In genomic region chrX:2317347-2317832, dm6 we compare ENCODE assay signal across 3 fruit fly cellular contexts.
TF ChIP-seq lines count a peak whose summit lies in the region.

No protein-coding gene starts in this region.

TF ChIP-seq in whole organism, embryonic, 481 proteins besides CTCF, POLR2A, EP300 and RAD21 (continued from another document and continues in another):
- TF ChIP-seq CG12744 (GFP tag; optimal IDR thresholded peaks at IDR 0.05; lab: Kevin White, UChicago) (no peak), CG14860 (GFP tag; IDR thresholded peaks at IDR 0.05; lab: Robert Waterston, UW; ENCODE audit: partially characterized antibody) (no peak), eve (GFP tag; optimal IDR thresholded peaks at IDR 0.05; lab: Kevin White, UChicago) (no peak), CG6254 (GFP tag; optimal IDR thresholded peaks at IDR 0.05; lab: Kevin White, UChicago) (no peak), dimm (GFP tag; IDR thresholded peaks at IDR 0.05; lab: Robert Waterston, UW) (no peak), C15 (GFP tag; IDR thresholded peaks at IDR 0.05; lab: Robert Waterston, UW) (no peak), chn (GFP tag; optimal IDR thresholded peaks at IDR 0.05; lab: Kevin White, UChicago) (peak; percentile 7), CG2712 (tag; optimal IDR thresholded peaks at IDR 0.05; lab: Kevin White, UChicago) (peak; percentile 18), PHDP (tag; optimal IDR thresholded peaks at IDR 0.05; lab: Kevin White, UChicago) (peak; percentile 33), CG5180 (GFP tag; optimal IDR thresholded peaks at IDR 0.05; lab: Kevin White, UChicago) (no peak), D (optimal IDR thresholded peaks at IDR 0.05; lab: Kevin White, UChicago) (no peak), D (GFP tag; optimal IDR thresholded peaks at IDR 0.05; lab: Kevin White, UChicago) (no peak), CG2678 (tag; optimal IDR thresholded peaks at IDR 0.05; lab: Kevin White, UChicago) (no peak), CG7987 (GFP tag; optimal IDR thresholded peaks at IDR 0.05; lab: Kevin White, UChicago) (no peak), yki (optimal IDR thresholded peaks at IDR 0.05; lab: Kevin White, UChicago) (peak; percentile 99), Hr3 (GFP tag; optimal IDR thresholded peaks at IDR 0.05; lab: Kevin White, UChicago) (no peak), D19A (tag; optimal IDR thresholded peaks at IDR 0.05; lab: Kevin White, UChicago) (no peak), Dll (GFP tag; IDR thresholded peaks at IDR 0.05; lab: Robert Waterston, UW; ENCODE audit: partially characterized antibody) (peak; percentile 23; the same call in 1 of the 4 replicates), bigmax (GFP tag; optimal IDR thresholded peaks at IDR 0.05; lab: Kevin White, UChicago) (no peak), CG7928 (GFP tag; optimal IDR thresholded peaks at IDR 0.05; lab: Kevin White, UChicago) (no peak), sob (GFP tag; IDR thresholded peaks at IDR 0.05; lab: Robert Waterston, UW) (peak; percentile 28; the same call in 1 of the 2 replicates), CG2199 (GFP tag; IDR thresholded peaks at IDR 0.05; lab: Robert Waterston, UW) (no peak), CG13424 (tag; optimal IDR thresholded peaks at IDR 0.05; lab: Kevin White, UChicago) (no peak), fu2 (GFP tag; optimal IDR thresholded peaks at IDR 0.05; lab: Kevin White, UChicago) (no peak), CG2129 (GFP tag; IDR thresholded peaks at IDR 0.05; lab: Robert Waterston, UW; ENCODE audit: partially characterized antibody) (no peak), Mes4 (GFP tag; optimal IDR thresholded peaks at IDR 0.05; lab: Kevin White, UChicago) (no peak), CG15011 (GFP tag; optimal IDR thresholded peaks at IDR 0.05; lab: Kevin White, UChicago) (no peak), tna (GFP tag; IDR thresholded peaks at IDR 0.05; lab: Robert Waterston, UW; ENCODE audit: partially characterized antibody) (no peak), dan (GFP tag; IDR thresholded peaks at IDR 0.05; lab: Robert Waterston, UW) (no peak), kah (GFP tag; optimal IDR thresholded peaks at IDR 0.05; lab: Kevin White, UChicago) (peak; percentile 32), CG11695 (GFP tag; IDR thresholded peaks at IDR 0.05; lab: Robert Waterston, UW) (peak; percentile 36; the same call in 1 of the 3 replicates), wek (GFP tag; optimal IDR thresholded peaks at IDR 0.05; lab: Kevin White, UChicago) (peak; percentile 31), psq (GFP tag; optimal IDR thresholded peaks at IDR 0.05; lab: Kevin White, UChicago) (peak; percentile 30), CG16863 (GFP tag; optimal IDR thresholded peaks at IDR 0.05; lab: Kevin White, UChicago) (peak; percentile 11), stwl (tag; optimal IDR thresholded peaks at IDR 0.05; lab: Kevin White, UChicago) (no peak), Adf1 (GFP tag; IDR thresholded peaks at IDR 0.05; lab: Robert Waterston, UW) (peak; percentile 74), pros (GFP tag; optimal IDR thresholded peaks at IDR 0.05; lab: Kevin White, UChicago) (peak; percentile 97), grn (GFP tag; optimal IDR thresholded peaks at IDR 0.05; lab: Kevin White, UChicago) (peak; percentile 59), MBD-R2 (GFP tag; IDR thresholded peaks at IDR 0.05; lab: Robert Waterston, UW) (no peak), ab (GFP tag; optimal IDR thresholded peaks at IDR 0.05; lab: Kevin White, UChicago) (no peak), Nf-YB (GFP tag; optimal IDR thresholded peaks at IDR 0.05; lab: Kevin White, UChicago) (peak; percentile 47), CG16815 (GFP tag; optimal IDR thresholded peaks at IDR 0.05; lab: Kevin White, UChicago) (no peak), cad (GFP tag; optimal IDR thresholded peaks at IDR 0.05; lab: Kevin White, UChicago) (peak; percentile 44), hbn (GFP tag; IDR thresholded peaks at IDR 0.05; lab: Robert Waterston, UW; ENCODE audit: partially characterized antibody) (no peak)

TF ChIP-seq in whole organism, prepupa, 60 proteins besides CTCF, POLR2A, EP300 and RAD21 (continued from another document):
- peak; percentile 47 for TF ChIP-seq dsx (GFP tag; optimal IDR thresholded peaks at IDR 0.05; lab: Kevin White, UChicago; ENCODE audit: poor library complexity, severe bottlenecking)
- peak; percentile 27 for TF ChIP-seq Met (GFP tag; optimal IDR thresholded peaks at IDR 0.05; lab: Kevin White, UChicago)
- no peak for TF ChIP-seq CG8632 (GFP tag; optimal IDR thresholded peaks at IDR 0.05; lab: Kevin White, UChicago)
- TF ChIP-seq Sox14 (GFP tag; optimal IDR thresholded peaks at IDR 0.05; lab: Kevin White, UChicago): peak; percentile 70
- peak; percentile 16 for TF ChIP-seq CG16779 (tag; optimal IDR thresholded peaks at IDR 0.05; lab: Kevin White, UChicago)
- no peak for TF ChIP-seq OdsH (GFP tag; optimal IDR thresholded peaks at IDR 0.05; lab: Kevin White, UChicago)
- 0 out of 3 replicates have a peak, but pooled peaks have one; percentile 19 for TF ChIP-seq CG8119 (GFP tag; IDR thresholded peaks at IDR 0.05; lab: Robert Waterston, UW)
- no peak for TF ChIP-seq CG11762 (GFP tag; optimal IDR thresholded peaks at IDR 0.05; lab: Kevin White, UChicago; ENCODE audit: insufficient read depth)
- TF ChIP-seq Ets21C (GFP tag; optimal IDR thresholded peaks at IDR 0.05; lab: Kevin White, UChicago): no peak
- no peak for TF ChIP-seq CG11294 (GFP tag; IDR thresholded peaks at IDR 0.05; lab: Robert Waterston, UW)
- peak; percentile 33 for TF ChIP-seq CG9139 (GFP tag; optimal IDR thresholded peaks at IDR 0.05; lab: Kevin White, UChicago)
- TF ChIP-seq acj6 (GFP tag; optimal IDR thresholded peaks at IDR 0.05; lab: Kevin White, UChicago): no peak
- TF ChIP-seq topi (GFP tag; optimal IDR thresholded peaks at IDR 0.05; lab: Kevin White, UChicago): peak; percentile 47
- TF ChIP-seq esn (GFP tag; optimal IDR thresholded peaks at IDR 0.05; lab: Kevin White, UChicago): peak; percentile 44
- no peak for TF ChIP-seq Blimp-1 (GFP tag; optimal IDR thresholded peaks at IDR 0.05; lab: Kevin White, UChicago)
- peak; percentile 24 for TF ChIP-seq Lpt (GFP tag; optimal IDR thresholded peaks at IDR 0.05; lab: Kevin White, UChicago)
- peak; percentile 82 for TF ChIP-seq Eip78C (GFP tag; lab: Kevin White, UChicago)
- TF ChIP-seq svp (GFP tag; lab: Kevin White, UChicago): peak; percentile 89
- TF ChIP-seq CG1621 (tag; optimal IDR thresholded peaks at IDR 0.05; lab: Kevin White, UChicago): no peak
- no peak for TF ChIP-seq net (GFP tag; optimal IDR thresholded peaks at IDR 0.05; lab: Kevin White, UChicago)

TF ChIP-seq in whole organism, wandering third instar larva, 38 proteins besides CTCF, POLR2A, EP300 and RAD21 (continued from another document):
- TF ChIP-seq dl (GFP tag; optimal IDR thresholded peaks at IDR 0.05; lab: Kevin White, UChicago; ENCODE audit: insufficient read depth in 1 of 2, partially characterized antibody in 2 of 2): peak; percentile 96 to 98
- TF ChIP-seq tai (GFP tag; optimal IDR thresholded peaks at IDR 0.05; lab: Kevin White, UChicago): no peak
- no peak for TF ChIP-seq CG9705 (GFP tag; optimal IDR thresholded peaks at IDR 0.05; lab: Kevin White, UChicago)
- TF ChIP-seq rgr (GFP tag; optimal IDR thresholded peaks at IDR 0.05; lab: Kevin White, UChicago): peak; percentile 30
- no peak for TF ChIP-seq Rel (GFP tag; optimal IDR thresholded peaks at IDR 0.05; lab: Kevin White, UChicago)
- peak; percentile 84 for TF ChIP-seq Rel (tag; optimal IDR thresholded peaks at IDR 0.05; lab: Kevin White, UChicago)
- TF ChIP-seq usp (GFP tag; optimal IDR thresholded peaks at IDR 0.05; lab: Kevin White, UChicago): no peak
- TF ChIP-seq Myc (optimal IDR thresholded peaks at IDR 0.05; lab: Kevin White, UChicago): no peak
- peak; percentile 14 for TF ChIP-seq br (GFP tag; optimal IDR thresholded peaks at IDR 0.05; lab: Kevin White, UChicago)
- no peak for TF ChIP-seq CrebA (GFP tag; optimal IDR thresholded peaks at IDR 0.05; lab: Kevin White, UChicago; ENCODE audit: borderline replicate concordance)
